Fruit fly (Drosophila melanogaster) whole organism, embryonic: ENCODE measurements around the gene boil.

Source experiments
- Atf-2 ChIP-seq: fragments of 200-800 bp; sonication (Bioruptor generic); optimal IDR thresholded peaks from 2 replicates; lab custom pipeline; 2016; ENCODE audit warnings: missing biosample characterization, missing genetic modification characterization
- Atf3 ChIP-seq: fragments of 200-800 bp; sonication (Bioruptor generic); optimal IDR thresholded peaks from 3 replicates; lab custom pipeline; 2016; ENCODE audit warnings: missing biosample characterization, missing genetic modification characterization
- Bteb2 ChIP-seq: fragments of 200-800 bp; sonication (Bioruptor generic); optimal IDR thresholded peaks from 2 replicates; lab custom pipeline; 2016; ENCODE audit warnings: missing biosample characterization, missing genetic modification characterization
- CG10267 ChIP-seq: fragments of 200-800 bp; sonication (Bioruptor generic); optimal IDR thresholded peaks from 2 replicates; lab custom pipeline; 2018; ENCODE audit warnings: missing biosample characterization, mild to moderate bottlenecking, missing genetic modification characterization, moderate library complexity
- CG12071 ChIP-seq: fragments of 200-800 bp; sonication (Bioruptor generic); optimal IDR thresholded peaks from 3 replicates; lab custom pipeline; 2018; ENCODE audit warnings: missing biosample characterization, mild to moderate bottlenecking, missing genetic modification characterization
- CG12155 ChIP-seq: fragments of 200-800 bp; sonication (Bioruptor generic); optimal IDR thresholded peaks from 3 replicates; lab custom pipeline; 2016; ENCODE audit warnings: missing biosample characterization, missing genetic modification characterization
- CG15073 ChIP-seq: fragments of 200-800 bp; sonication (Bioruptor generic); optimal IDR thresholded peaks from 2 replicates; lab custom pipeline; 2016; ENCODE audit warnings: missing biosample characterization, missing genetic modification characterization
- CG15479 ChIP-seq: fragments of 200-800 bp; sonication (Bioruptor generic); optimal IDR thresholded peaks from 3 replicates; lab custom pipeline; 2019; ENCODE audit warnings: missing biosample characterization, mild to moderate bottlenecking, missing genetic modification characterization, moderate library complexity
- CG2712 ChIP-seq: fragments of 200-800 bp; optimal IDR thresholded peaks from 3 replicates; lab custom pipeline; 2019; ENCODE audit warnings: missing biosample characterization, mild to moderate bottlenecking, missing genetic modification characterization, moderate library complexity
- CG3065 ChIP-seq: fragments of 200-800 bp; sonication (Bioruptor generic); optimal IDR thresholded peaks from 2 replicates; lab custom pipeline; 2016; ENCODE audit warnings: missing biosample characterization, missing genetic modification characterization
- CG34224 ChIP-seq: fragments of 200-800 bp; sonication (Bioruptor generic); IDR thresholded peaks from 3 replicates; pipeline ENCODE4 v1.3.6; 2022; ENCODE audit warnings: missing biosample characterization, missing genetic modification characterization; ENCODE audit not compliant: partially characterized antibody
- CG3847 ChIP-seq: fragments of 200-800 bp; sonication (Bioruptor generic); IDR thresholded peaks from 2 replicates; pipeline ENCODE4 v1.3.6; 2022; ENCODE audit warnings: missing biosample characterization, missing genetic modification characterization
- CG5245 ChIP-seq: fragments of 200-800 bp; sonication (Bioruptor generic); optimal IDR thresholded peaks from 3 replicates; lab custom pipeline; 2016; ENCODE audit warnings: missing biosample characterization, missing genetic modification characterization
- CG6683 ChIP-seq: fragments of 200-800 bp; sonication (Bioruptor generic); optimal IDR thresholded peaks from 2 replicates; lab custom pipeline; 2017; ENCODE audit warnings: missing biosample characterization, mild to moderate bottlenecking, missing genetic modification characterization, missing genetic modification reagents
- CG6689 ChIP-seq: fragments of 200-800 bp; sonication (Bioruptor generic); IDR thresholded peaks from 2 replicates; pipeline ENCODE4 v1.3.6; 2022; ENCODE audit warnings: missing biosample characterization, missing genetic modification characterization
- CG7839 ChIP-seq: fragments of 200-800 bp; sonication (Bioruptor generic); optimal IDR thresholded peaks from 3 replicates; lab custom pipeline; 2018; ENCODE audit warnings: missing biosample characterization, mild to moderate bottlenecking, missing genetic modification characterization, moderate library complexity
- CG7963 ChIP-seq: fragments of 200-800 bp; sonication (Bioruptor generic); IDR thresholded peaks from 3 replicates; pipeline ENCODE4 v1.3.6; 2022; ENCODE audit warnings: missing biosample characterization, missing genetic modification characterization; ENCODE audit not compliant: partially characterized antibody
- CG8281 ChIP-seq: fragments of 200-800 bp; sonication (Bioruptor generic); optimal IDR thresholded peaks from 2 replicates; lab custom pipeline; 2018; ENCODE audit warnings: missing biosample characterization, mild to moderate bottlenecking, missing genetic modification characterization, moderate library complexity
- CG8290 ChIP-seq, 3 experiments: fragments of 200-800 bp; sonication (Bioruptor generic); optimal IDR thresholded peaks; 2 replicates each; lab custom pipeline; 2016 to 2019; ENCODE audit warnings: missing biosample characterization in 3 of 3, missing genetic modification characterization in 3 of 3, mild to moderate bottlenecking in 2 of 3, moderate library complexity in 1 of 3
- CoRest ChIP-seq: fragments of 200-800 bp; sonication (Bioruptor generic); optimal IDR thresholded peaks from 3 replicates; lab custom pipeline; 2018; ENCODE audit warnings: missing biosample characterization, mild to moderate bottlenecking, missing genetic modification characterization, moderate library complexity
- Dp ChIP-seq: fragments of 200-800 bp; sonication (Bioruptor generic); optimal IDR thresholded peaks from 2 replicates; lab custom pipeline; 2018; ENCODE audit warnings: missing biosample characterization, mild to moderate bottlenecking, missing genetic modification characterization, moderate library complexity
- E2f2 ChIP-seq: fragments of 200-800 bp; sonication (Bioruptor generic); IDR thresholded peaks from 2 replicates; pipeline ENCODE4 v1.3.6; 2022; ENCODE audit warnings: missing biosample characterization, missing genetic modification characterization
- Fer2 ChIP-seq: fragments of 200-800 bp; sonication (Bioruptor generic); optimal IDR thresholded peaks from 2 replicates; lab custom pipeline; 2018; ENCODE audit warnings: missing biosample characterization, mild to moderate bottlenecking, missing genetic modification characterization, moderate library complexity
- Jarid2 ChIP-seq: fragments of 200-800 bp; sonication (Bioruptor generic); optimal IDR thresholded peaks from 3 replicates; lab custom pipeline; 2017; ENCODE audit warnings: mild to moderate bottlenecking, missing biosample characterization, missing genetic modification reagents, missing genetic modification characterization
- MBD-R2 ChIP-seq: fragments of 200-800 bp; sonication (Bioruptor generic); IDR thresholded peaks from 2 replicates; pipeline ENCODE4 v1.3.6; 2022; ENCODE audit warnings: missing biosample characterization, missing genetic modification characterization
- Med ChIP-seq: fragments of 200-800 bp; sonication (Bioruptor generic); peaks from one replicate; lab custom pipeline; 2016; ENCODE audit warnings: missing biosample characterization, missing genetic modification characterization, mild to moderate bottlenecking, inconsistent platforms, moderate library complexity
- Meics ChIP-seq: fragments of 200-800 bp; sonication (Bioruptor generic); optimal IDR thresholded peaks from 2 replicates; lab custom pipeline; 2017; ENCODE audit warnings: missing biosample characterization, mild to moderate bottlenecking, missing genetic modification characterization
- NC2α ChIP-seq: fragments of 200-800 bp; sonication (Bioruptor generic); optimal IDR thresholded peaks from 2 replicates; lab custom pipeline; 2016; ENCODE audit warnings: missing biosample characterization, missing genetic modification characterization
- Sry-β ChIP-seq: fragments of 200-800 bp; sonication (Bioruptor generic); optimal IDR thresholded peaks from 2 replicates; lab custom pipeline; 2018; ENCODE audit warnings: missing biosample characterization, mild to moderate bottlenecking, missing genetic modification characterization, moderate library complexity
- Ssrp ChIP-seq: fragments of 200-800 bp; sonication (Bioruptor generic); optimal IDR thresholded peaks from 2 replicates; lab custom pipeline; 2018; ENCODE audit warnings: missing biosample characterization, mild to moderate bottlenecking, missing genetic modification characterization, moderate library complexity
- TFAM ChIP-seq: fragments of 200-800 bp; sonication (Bioruptor generic); optimal IDR thresholded peaks from 2 replicates; lab custom pipeline; 2017; ENCODE audit warnings: missing biosample characterization, missing genetic modification characterization, inconsistent platforms
- amos ChIP-seq: fragments of 200-800 bp; sonication (Bioruptor generic); IDR thresholded peaks from 2 replicates; pipeline ENCODE4 v1.3.6; 2022; ENCODE audit warnings: missing biosample characterization, missing genetic modification characterization; ENCODE audit not compliant: partially characterized antibody
- bsh ChIP-seq, 2 experiments: fragments of 200-800 bp; sonication (Bioruptor generic); optimal IDR thresholded peaks; 2 replicates each; lab custom pipeline; 2017 to 2018; ENCODE audit warnings: mild to moderate bottlenecking in 2 of 2, missing biosample characterization in 2 of 2, missing genetic modification characterization in 2 of 2, moderate library complexity in 1 of 2
- cwo ChIP-seq: fragments of 200-800 bp; sonication (Bioruptor generic); optimal IDR thresholded peaks from 3 replicates; lab custom pipeline; 2017; ENCODE audit warnings: missing biosample characterization, missing genetic modification characterization, mild to moderate bottlenecking, moderate library complexity, missing genetic modification reagents
- dmrt11E ChIP-seq: fragments of 200-800 bp; sonication (Bioruptor generic); optimal IDR thresholded peaks from 3 replicates; lab custom pipeline; 2018; ENCODE audit warnings: missing biosample characterization, mild to moderate bottlenecking, missing genetic modification characterization, moderate library complexity
- emc ChIP-seq: fragments of 200-800 bp; sonication (Bioruptor generic); optimal IDR thresholded peaks from 2 replicates; lab custom pipeline; 2016; ENCODE audit warnings: missing biosample characterization, missing genetic modification characterization
- jigr1 ChIP-seq: fragments of 200-800 bp; sonication (Bioruptor generic); IDR thresholded peaks from 3 replicates; pipeline ENCODE4 v1.3.6; 2022; ENCODE audit warnings: missing biosample characterization, missing genetic modification characterization
- ken ChIP-seq: fragments of 200-800 bp; sonication (Bioruptor generic); IDR thresholded peaks from 3 replicates; pipeline ENCODE4 v1.3.6; 2022; ENCODE audit warnings: missing biosample characterization, missing genetic modification characterization
- lilli ChIP-seq: fragments of 200-800 bp; sonication (Bioruptor generic); optimal IDR thresholded peaks from 3 replicates; lab custom pipeline; 2016; ENCODE audit warnings: missing biosample characterization, missing genetic modification characterization
- mam ChIP-seq: fragments of 200-800 bp; sonication (Bioruptor generic); optimal IDR thresholded peaks from 3 replicates; lab custom pipeline; 2016; ENCODE audit warnings: missing biosample characterization, missing genetic modification characterization
- nerfin-1 ChIP-seq: fragments of 200-800 bp; sonication (Bioruptor generic); optimal IDR thresholded peaks from 3 replicates; lab custom pipeline; 2019; ENCODE audit warnings: missing biosample characterization, mild to moderate bottlenecking, missing genetic modification characterization, moderate library complexity
- pzg ChIP-seq: fragments of 200-800 bp; sonication (Bioruptor generic); optimal IDR thresholded peaks from 3 replicates; lab custom pipeline; 2018; ENCODE audit warnings: missing biosample characterization, mild to moderate bottlenecking, missing genetic modification characterization, moderate library complexity
- scrt ChIP-seq: fragments of 200-800 bp; sonication (Bioruptor generic); optimal IDR thresholded peaks from 2 replicates; lab custom pipeline; 2018; ENCODE audit warnings: missing biosample characterization, mild to moderate bottlenecking, missing genetic modification characterization, moderate library complexity
- stwl ChIP-seq: fragments of 200-800 bp; sonication (Bioruptor generic); optimal IDR thresholded peaks from 3 replicates; lab custom pipeline; 2018; ENCODE audit warnings: missing biosample characterization, mild to moderate bottlenecking, missing genetic modification characterization, moderate library complexity
- toy ChIP-seq: fragments of 200-800 bp; sonication (Bioruptor generic); IDR thresholded peaks from 2 replicates; pipeline ENCODE4 v1.3.6; 2022; ENCODE audit warnings: missing biosample characterization, missing genetic modification characterization
- unc-4 ChIP-seq: fragments of 200-800 bp; sonication (Bioruptor generic); IDR thresholded peaks from 2 replicates; pipeline ENCODE4 v1.3.6; 2022; ENCODE audit warnings: missing biosample characterization, missing genetic modification characterization; ENCODE audit not compliant: partially characterized antibody
- yki ChIP-seq: fragments of >200 bp; optimal IDR thresholded peaks from 3 replicates; lab custom pipeline; 2018

Gene boil

dm6 chrX:4909938-4910778 is 34.7 kb downstream of the boil start (continued):
- TF ChIP-seq mam (GFP tag; lab: Kevin White, UChicago): peak; percentile 100
- peak; percentile 94 for TF ChIP-seq CG15073
- TF ChIP-seq CG15479: peak; percentile 96
- TF ChIP-seq CG12071: peak; percentile 100
- peak; percentile 100 for TF ChIP-seq CG7839 (tag; lab: Kevin White, UChicago)
- peak; percentile 100 for TF ChIP-seq Meics (GFP tag; lab: Kevin White, UChicago)

dm6 chrX:4911060-4911459 is 35.6 kb downstream of the boil start:
- no peak for TF ChIP-seq lilli (GFP tag; lab: Kevin White, UChicago)
- TF ChIP-seq CG7963: no peak
- no peak for TF ChIP-seq E2f2 (GFP tag; lab: Robert Waterston, UW)
- no peak for TF ChIP-seq Bteb2
- TF ChIP-seq CG8290 (GFP tag; optimal IDR thresholded peaks at IDR 0.05; lab: Kevin White, UChicago): peak; percentile 23
- no peak for TF ChIP-seq CG8290 (tag; optimal IDR thresholded peaks at IDR 0.05; lab: Kevin White, UChicago)
- TF ChIP-seq cwo (GFP tag; lab: Kevin White, UChicago): no peak
- TF ChIP-seq CG8281 (tag; lab: Kevin White, UChicago): no peak
- TF ChIP-seq nerfin-1: no peak
- no peak for TF ChIP-seq Jarid2 (GFP tag; lab: Kevin White, UChicago)
- no peak for TF ChIP-seq unc-4 (GFP tag; lab: Robert Waterston, UW)
- no peak for TF ChIP-seq CG12155 (GFP tag; lab: Kevin White, UChicago)
- peak; percentile 23; the same call in 1 of the 2 replicates for TF ChIP-seq amos (GFP tag; lab: Robert Waterston, UW)
- no peak for TF ChIP-seq Atf-2 (GFP tag; lab: Kevin White, UChicago)
- TF ChIP-seq yki (lab: Kevin White, UChicago): no peak
- no peak for TF ChIP-seq jigr1
- peak; percentile 26 for TF ChIP-seq CG10267
- no peak for TF ChIP-seq Sry-β (GFP tag; lab: Kevin White, UChicago)
- TF ChIP-seq stwl (tag; lab: Kevin White, UChicago): peak; percentile 99
- no peak for TF ChIP-seq MBD-R2
- no peak for TF ChIP-seq scrt (GFP tag; lab: Kevin White, UChicago)
- TF ChIP-seq toy (GFP tag; lab: Robert Waterston, UW): no peak
- no peak for TF ChIP-seq pzg (GFP tag; lab: Kevin White, UChicago)
- no peak for TF ChIP-seq emc
- no peak for TF ChIP-seq ken (GFP tag; lab: Robert Waterston, UW)
- no peak for TF ChIP-seq CG2712 (tag; lab: Kevin White, UChicago)
- TF ChIP-seq Fer2: no peak
- no peak for TF ChIP-seq dmrt11E (tag; lab: Kevin White, UChicago)
- TF ChIP-seq CG6689 (GFP tag; lab: Robert Waterston, UW): no peak
- TF ChIP-seq TFAM (GFP tag; lab: Kevin White, UChicago): no peak
- TF ChIP-seq bsh (GFP tag; optimal IDR thresholded peaks at IDR 0.05; lab: Kevin White, UChicago): no peak
- TF ChIP-seq CG6683 (GFP tag; lab: Kevin White, UChicago): no peak
- TF ChIP-seq NC2α: no peak
- no peak for TF ChIP-seq CG3065 (GFP tag; lab: Kevin White, UChicago)
- TF ChIP-seq CG3847: no peak
- TF ChIP-seq Ssrp (tag; lab: Kevin White, UChicago): no peak
- no peak for TF ChIP-seq Atf3 (GFP tag; lab: Kevin White, UChicago)
- no peak for TF ChIP-seq Dp (GFP tag; lab: Kevin White, UChicago)
- no peak for TF ChIP-seq CG34224 (GFP tag; lab: Robert Waterston, UW)
- TF ChIP-seq Med: no peak
- TF ChIP-seq CG15479: no peak
- TF ChIP-seq CoRest: no peak
- TF ChIP-seq CG5245 (GFP tag; lab: Kevin White, UChicago): no peak
